Fruit fly (Drosophila melanogaster): ENCODE data around the gene Etfb.

DNA sequence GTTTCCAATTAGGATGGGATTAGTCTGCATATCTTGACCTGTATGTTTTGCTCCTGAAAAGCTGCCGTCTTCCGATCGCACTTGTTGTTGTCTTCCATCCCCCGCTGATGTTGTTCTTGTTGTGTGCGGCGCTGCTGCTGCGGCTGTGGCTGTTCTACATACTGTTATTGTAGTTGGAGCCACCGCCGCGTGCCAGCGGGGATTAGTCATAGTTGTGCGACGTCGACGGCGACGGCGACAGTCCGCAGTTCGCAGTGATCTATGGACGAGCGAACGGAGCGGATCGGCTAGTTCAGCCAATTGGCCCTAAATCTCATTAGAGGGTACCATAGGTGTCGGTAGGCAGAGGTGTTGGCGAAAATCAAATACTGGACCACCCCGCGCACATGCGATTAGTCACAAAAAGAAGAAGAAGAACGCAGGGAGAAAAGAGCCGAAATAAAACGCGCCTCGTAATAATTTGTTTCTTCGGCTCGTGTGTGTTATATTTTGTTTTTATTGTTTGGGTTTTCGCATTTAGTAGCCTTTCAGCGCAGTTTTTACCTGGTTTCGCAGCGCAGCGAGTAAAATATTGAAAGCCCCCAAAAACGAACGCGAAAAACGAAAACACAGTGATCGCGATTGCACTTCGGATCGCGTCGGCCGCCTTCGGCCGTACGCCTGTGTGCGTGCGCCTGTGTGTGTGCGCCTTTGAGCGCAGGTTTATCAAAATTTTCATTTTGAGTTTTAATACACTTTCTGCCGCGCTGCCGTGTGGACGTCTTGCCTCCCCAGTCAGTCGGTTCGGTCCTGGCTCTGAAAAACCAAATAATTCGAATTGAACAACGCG, 37.3 kb downstream of the Etfb start, which contains the start of gene kay:
- TF ChIP-seq CG8478 (optimal IDR thresholded peaks at IDR 0.05) (no peak), CTCF (optimal IDR thresholded peaks at IDR 0.05) (no peak)
